Worm (Caenorhabditis elegans) whole organism, L3 larva: ENCODE measurements around the gene snr-4.

ENCODE experiments used
- R02D3.7 ChIP-seq: fragments of 150-350 bp; optimal IDR thresholded peaks from 2 replicates; lab custom pipeline; 2014; ENCODE audit warnings: missing biosample characterization, missing genetic modification characterization
- tbx-2 ChIP-seq: sonication (generic microtip); optimal IDR thresholded peaks from 2 replicates; lab custom pipeline; 2016; ENCODE audit warnings: mild to moderate bottlenecking, missing genetic modification characterization, missing compliant biosample characterization
- ztf-4 ChIP-seq: fragments of 150-350 bp; optimal IDR thresholded peaks from 2 replicates; lab custom pipeline; 2014; ENCODE audit warnings: missing biosample characterization, missing genetic modification characterization

- TF ChIP-seq R02D3.7 (tag; lab: Kevin White, UChicago) (no peak), ztf-4 (no peak), tbx-2 (tag; lab: Kevin White, UChicago) (no peak)
These were observed 33.8 kb upstream of the snr-4 start, which contains the start of gene add-2 for ce11 chrV:12013298-12013697.
